Fruit fly (Drosophila melanogaster) whole organism, embryonic: ENCODE results near the gene Schip1.

ENCODE experiments used
- CG11504 ChIP-seq: fragments of 200-800 bp; sonication (Bioruptor generic); optimal IDR thresholded peaks from 3 replicates; lab custom pipeline; 2019; ENCODE audit warnings: missing biosample characterization, mild to moderate bottlenecking, missing genetic modification characterization, moderate library complexity
- CG12071 ChIP-seq: fragments of 200-800 bp; sonication (Bioruptor generic); optimal IDR thresholded peaks from 3 replicates; lab custom pipeline; 2018; ENCODE audit warnings: missing biosample characterization, mild to moderate bottlenecking, missing genetic modification characterization
- CG12659 ChIP-seq: fragments of 200-800 bp; sonication (Bioruptor generic); optimal IDR thresholded peaks from 3 replicates; lab custom pipeline; 2017; ENCODE audit warnings: mild to moderate bottlenecking, missing biosample characterization, missing genetic modification reagents, missing genetic modification characterization
- CG1792 ChIP-seq: fragments of 200-800 bp; sonication (Bioruptor generic); optimal IDR thresholded peaks from 2 replicates; lab custom pipeline; 2016; ENCODE audit warnings: missing biosample characterization, missing genetic modification characterization
- CG2129 ChIP-seq: fragments of 200-800 bp; sonication (Bioruptor generic); IDR thresholded peaks from 2 replicates; pipeline ENCODE4 v1.3.6; 2022; ENCODE audit warnings: missing biosample characterization, missing genetic modification characterization; ENCODE audit not compliant: partially characterized antibody
- CG2875 ChIP-seq: fragments of 200-800 bp; sonication (Bioruptor generic); optimal IDR thresholded peaks from 2 replicates; lab custom pipeline; 2017; ENCODE audit warnings: missing biosample characterization, mild to moderate bottlenecking, missing genetic modification characterization, missing genetic modification reagents
- CG30403 ChIP-seq: fragments of 200-800 bp; sonication (Bioruptor generic); optimal IDR thresholded peaks from 3 replicates; lab custom pipeline; 2016; ENCODE audit warnings: missing biosample characterization, missing genetic modification characterization
- CG42726 ChIP-seq: fragments of 200-800 bp; sonication (Bioruptor generic); IDR thresholded peaks from 2 replicates; pipeline ENCODE4 v1.3.6; 2022; ENCODE audit warnings: missing biosample characterization, missing genetic modification characterization; ENCODE audit not compliant: partially characterized antibody
- CG6272 ChIP-seq: fragments of 200-800 bp; sonication (Bioruptor generic); IDR thresholded peaks from 2 replicates; pipeline ENCODE4 v1.3.6; 2022; ENCODE audit warnings: missing biosample characterization, missing genetic modification characterization
- CG6654 ChIP-seq: fragments of 200-800 bp; sonication (Bioruptor generic); optimal IDR thresholded peaks from 2 replicates; lab custom pipeline; 2017; ENCODE audit warnings: missing biosample characterization, mild to moderate bottlenecking, missing genetic modification characterization
- CG6813 ChIP-seq: fragments of 200-800 bp; sonication (Bioruptor generic); optimal IDR thresholded peaks from 2 replicates; lab custom pipeline; 2017; ENCODE audit warnings: missing biosample characterization, missing genetic modification characterization, mild to moderate bottlenecking, moderate library complexity, missing genetic modification reagents
- CG6854 ChIP-seq: fragments of 200-800 bp; sonication (Bioruptor generic); optimal IDR thresholded peaks from 3 replicates; lab custom pipeline; 2017; ENCODE audit warnings: missing biosample characterization, mild to moderate bottlenecking, missing genetic modification characterization
- CG7372 ChIP-seq: fragments of 200-800 bp; sonication (Bioruptor generic); IDR thresholded peaks from 2 replicates; pipeline ENCODE4 v1.3.6; 2022; ENCODE audit warnings: missing biosample characterization, missing genetic modification characterization
- CG8924 ChIP-seq: fragments of 200-800 bp; optimal IDR thresholded peaks from 3 replicates; lab custom pipeline; 2019; ENCODE audit warnings: missing biosample characterization, mild to moderate bottlenecking, missing genetic modification characterization, moderate library complexity
- CG8944 ChIP-seq: fragments of 200-800 bp; sonication (Bioruptor generic); optimal IDR thresholded peaks from 3 replicates; lab custom pipeline; 2016; ENCODE audit warnings: missing biosample characterization, missing genetic modification characterization
- CG9215 ChIP-seq: fragments of 200-800 bp; sonication (Bioruptor generic); IDR thresholded peaks from 2 replicates; pipeline ENCODE4 v1.3.6; 2022; ENCODE audit warnings: missing biosample characterization, missing genetic modification characterization
- E2f1 ChIP-seq: fragments of 200-800 bp; sonication (Bioruptor generic); IDR thresholded peaks from 2 replicates; pipeline ENCODE4 v1.3.6; 2022; ENCODE audit warnings: missing biosample characterization, missing genetic modification characterization
- H15 ChIP-seq: fragments of 200-800 bp; sonication (Bioruptor generic); IDR thresholded peaks from 3 replicates; pipeline ENCODE4 v1.3.6; 2022; ENCODE audit warnings: missing biosample characterization, missing genetic modification characterization
- HLH3B ChIP-seq: fragments of 200-800 bp; sonication (Bioruptor generic); IDR thresholded peaks from 2 replicates; pipeline ENCODE4 v1.3.6; 2022; ENCODE audit warnings: missing biosample characterization, missing genetic modification characterization
- HLH4C ChIP-seq: fragments of 200-800 bp; sonication (Bioruptor generic); IDR thresholded peaks from 3 replicates; pipeline ENCODE4 v1.3.6; 2022; ENCODE audit warnings: missing biosample characterization, missing genetic modification characterization; ENCODE audit not compliant: partially characterized antibody
- Hr3 ChIP-seq: fragments of 200-800 bp; sonication (Bioruptor generic); optimal IDR thresholded peaks from 3 replicates; lab custom pipeline; 2016; ENCODE audit warnings: missing biosample characterization, missing genetic modification characterization
- Meics ChIP-seq: fragments of 200-800 bp; sonication (Bioruptor generic); optimal IDR thresholded peaks from 2 replicates; lab custom pipeline; 2017; ENCODE audit warnings: missing biosample characterization, mild to moderate bottlenecking, missing genetic modification characterization
- Sox100B ChIP-seq: fragments of 200-800 bp; sonication (Bioruptor generic); optimal IDR thresholded peaks from 3 replicates; lab custom pipeline; 2018; ENCODE audit warnings: missing biosample characterization, mild to moderate bottlenecking, missing genetic modification characterization
- Spps ChIP-seq: fragments of 200-800 bp; sonication (Bioruptor generic); optimal IDR thresholded peaks from 2 replicates; lab custom pipeline; 2018; ENCODE audit warnings: missing biosample characterization, mild to moderate bottlenecking, missing genetic modification characterization
- Sry-β ChIP-seq: fragments of 200-800 bp; sonication (Bioruptor generic); optimal IDR thresholded peaks from 2 replicates; lab custom pipeline; 2018; ENCODE audit warnings: missing biosample characterization, mild to moderate bottlenecking, missing genetic modification characterization, moderate library complexity
- Sry-δ ChIP-seq: fragments of 200-800 bp; sonication (Bioruptor generic); optimal IDR thresholded peaks from 2 replicates; lab custom pipeline; 2016; ENCODE audit warnings: missing biosample characterization, missing genetic modification characterization
- Usf ChIP-seq: fragments of 200-800 bp; sonication (Bioruptor generic); optimal IDR thresholded peaks from 2 replicates; lab custom pipeline; 2017; ENCODE audit warnings: missing genotype, missing biosample characterization, missing genetic modification characterization
- al ChIP-seq: fragments of 200-800 bp; sonication (Bioruptor generic); IDR thresholded peaks from 2 replicates; pipeline ENCODE4 v1.3.6; 2022; ENCODE audit warnings: missing biosample characterization, missing genetic modification characterization
- bab2 ChIP-seq: fragments of 200-800 bp; sonication (Bioruptor generic); optimal IDR thresholded peaks from 2 replicates; lab custom pipeline; 2016; ENCODE audit warnings: missing biosample characterization, missing genetic modification characterization
- btn ChIP-seq: fragments of 200-800 bp; sonication (Bioruptor generic); optimal IDR thresholded peaks from 2 replicates; lab custom pipeline; 2016; ENCODE audit warnings: missing biosample characterization, missing genetic modification characterization
- corto ChIP-seq: fragments of 200-800 bp; sonication (Bioruptor generic); optimal IDR thresholded peaks from 2 replicates; lab custom pipeline; 2016; ENCODE audit warnings: missing biosample characterization, mild to moderate bottlenecking, missing genetic modification characterization, moderate library complexity
- croc ChIP-seq: fragments of 200-800 bp; sonication (Bioruptor generic); conservative IDR thresholded peaks from 3 replicates; pipeline ENCODE4 v1.3.6; 2022; ENCODE audit warnings: missing biosample characterization, missing genetic modification characterization
- dati ChIP-seq: fragments of 200-800 bp; sonication (Bioruptor generic); IDR thresholded peaks from 2 replicates; pipeline ENCODE4 v1.3.6; 2022; ENCODE audit warnings: missing biosample characterization, missing genetic modification characterization
- dpn ChIP-seq, 2 experiments: fragments of 200-800 bp; sonication (Bioruptor generic); optimal IDR thresholded peaks; 3 replicates each; lab custom pipeline; 2016; ENCODE audit warnings: missing biosample characterization in 2 of 2, missing genetic modification characterization in 2 of 2
- esg ChIP-seq: fragments of 200-800 bp; sonication (Bioruptor generic); conservative IDR thresholded peaks from 2 replicates; pipeline ENCODE4 v1.3.6; 2022; ENCODE audit warnings: missing biosample characterization, missing genetic modification characterization
- eyg ChIP-seq: fragments of 200-800 bp; sonication (Bioruptor generic); optimal IDR thresholded peaks from 3 replicates; lab custom pipeline; 2016; ENCODE audit warnings: missing biosample characterization, missing genetic modification characterization
- her ChIP-seq: fragments of 200-800 bp; sonication (Bioruptor generic); optimal IDR thresholded peaks from 2 replicates; lab custom pipeline; 2016; ENCODE audit warnings: missing biosample characterization, missing genetic modification characterization
- ind ChIP-seq: fragments of 200-800 bp; sonication (Bioruptor generic); optimal IDR thresholded peaks from 3 replicates; lab custom pipeline; 2016; ENCODE audit warnings: missing biosample characterization, missing genetic modification characterization
- jigr1 ChIP-seq: fragments of 200-800 bp; sonication (Bioruptor generic); IDR thresholded peaks from 3 replicates; pipeline ENCODE4 v1.3.6; 2022; ENCODE audit warnings: missing biosample characterization, missing genetic modification characterization
- jing ChIP-seq: fragments of 200-800 bp; sonication (Bioruptor generic); optimal IDR thresholded peaks from 2 replicates; lab custom pipeline; 2018; ENCODE audit warnings: missing biosample characterization, mild to moderate bottlenecking, missing genetic modification characterization
- ranshi ChIP-seq: fragments of 200-800 bp; sonication (Bioruptor generic); IDR thresholded peaks from 2 replicates; pipeline ENCODE4 v1.3.6; 2022; ENCODE audit warnings: missing biosample characterization, missing genetic modification characterization
- rib ChIP-seq: fragments of 200-800 bp; sonication (Bioruptor generic); IDR thresholded peaks from 2 replicates; pipeline ENCODE4 v1.3.6; 2022; ENCODE audit warnings: missing biosample characterization, missing genetic modification characterization
- schlank ChIP-seq: fragments of 200-800 bp; sonication (Bioruptor generic); optimal IDR thresholded peaks from 2 replicates; lab custom pipeline; 2018; ENCODE audit warnings: missing biosample characterization, mild to moderate bottlenecking, missing genetic modification characterization
- sim ChIP-seq: fragments of 200-800 bp; sonication (Bioruptor generic); IDR thresholded peaks from 2 replicates; pipeline ENCODE4 v1.3.6; 2022; ENCODE audit warnings: missing biosample characterization, missing genetic modification characterization
- trem ChIP-seq: fragments of 200-800 bp; optimal IDR thresholded peaks from 3 replicates; lab custom pipeline; 2019; ENCODE audit warnings: missing biosample characterization, mild to moderate bottlenecking, missing genetic modification characterization, moderate library complexity
- tup ChIP-seq: fragments of 200-800 bp; sonication (Bioruptor generic); optimal IDR thresholded peaks from 2 replicates; lab custom pipeline; 2016; ENCODE audit warnings: missing biosample characterization, mild to moderate bottlenecking, missing genetic modification characterization, moderate library complexity
- vfl ChIP-seq: fragments of 200-800 bp; sonication (Bioruptor generic); optimal IDR thresholded peaks from 2 replicates; lab custom pipeline; 2016; ENCODE audit warnings: missing biosample characterization, missing genetic modification characterization
- vvl ChIP-seq: fragments of 200-800 bp; sonication (Bioruptor generic); IDR thresholded peaks from 2 replicates; pipeline ENCODE4 v1.3.6; 2022; ENCODE audit warnings: missing biosample characterization, missing genetic modification characterization
- wek ChIP-seq: fragments of 200-800 bp; sonication (Bioruptor generic); optimal IDR thresholded peaks from 3 replicates; lab custom pipeline; 2018; ENCODE audit warnings: missing biosample characterization, mild to moderate bottlenecking, missing genetic modification characterization, moderate library complexity
- zen ChIP-seq: fragments of 200-800 bp; sonication (Bioruptor generic); optimal IDR thresholded peaks from 3 replicates; lab custom pipeline; 2018; ENCODE audit warnings: missing biosample characterization, mild to moderate bottlenecking, missing genetic modification characterization, moderate library complexity
- zf30C ChIP-seq: fragments of 200-800 bp; sonication (Bioruptor generic); optimal IDR thresholded peaks from 3 replicates; lab custom pipeline; 2018; ENCODE audit warnings: missing biosample characterization, mild to moderate bottlenecking, missing genetic modification characterization

The Schip1 gene

dm6 chr2L:10334854-10335277, 4.0 kb upstream of the Schip1 start (continued):
- TF ChIP-seq tup (GFP tag; lab: Kevin White, UChicago), result no peak
- TF ChIP-seq corto (GFP tag; lab: Kevin White, UChicago), result no peak
- peak; percentile 66 for TF ChIP-seq CG6813
- peak; percentile 28; the same call in 1 of the 2 replicates for TF ChIP-seq CG42726
- peak; percentile 47 for TF ChIP-seq trem (tag; lab: Kevin White, UChicago)
- peak; percentile 77 for TF ChIP-seq Sox100B (GFP tag; lab: Kevin White, UChicago)
- TF ChIP-seq jing (GFP tag; lab: Kevin White, UChicago), result no peak
- peak; percentile 16 for TF ChIP-seq eyg
- peak; percentile 5 for TF ChIP-seq btn (GFP tag; lab: Kevin White, UChicago)
- TF ChIP-seq HLH3B, result peak; percentile 32; the same call in 1 of the 2 replicates
- TF ChIP-seq Usf (GFP tag; lab: Kevin White, UChicago), result no peak
- TF ChIP-seq dati, result no peak
- TF ChIP-seq CG11504, result no peak
- TF ChIP-seq Hr3 (GFP tag; lab: Kevin White, UChicago), result peak; percentile 6
- TF ChIP-seq CG2129 (GFP tag; lab: Robert Waterston, UW), result no peak
- TF ChIP-seq H15 (GFP tag; lab: Robert Waterston, UW), result no peak
- no peak for TF ChIP-seq zf30C (GFP tag; lab: Kevin White, UChicago)
- TF ChIP-seq esg (GFP tag; lab: Robert Waterston, UW), result no peak
- TF ChIP-seq CG6272, result no peak
- peak; percentile 13 for TF ChIP-seq CG30403
- TF ChIP-seq CG6654 (GFP tag; lab: Kevin White, UChicago), result no peak
- TF ChIP-seq her, result peak; percentile 75
- TF ChIP-seq croc (GFP tag; lab: Robert Waterston, UW), result no peak
- no peak for TF ChIP-seq al (GFP tag; lab: Robert Waterston, UW)
- TF ChIP-seq CG2875, result peak; percentile 53
- TF ChIP-seq schlank, result peak; percentile 69
- TF ChIP-seq vvl (GFP tag; lab: Robert Waterston, UW), result peak; percentile 93
- TF ChIP-seq sim (GFP tag; lab: Robert Waterston, UW), result no peak
- TF ChIP-seq wek (GFP tag; lab: Kevin White, UChicago), result peak; percentile 80
- no peak for TF ChIP-seq E2f1 (GFP tag; lab: Robert Waterston, UW)
- TF ChIP-seq CG8924, result peak; percentile 82
- TF ChIP-seq bab2 (GFP tag; lab: Kevin White, UChicago), result peak; percentile 10
- TF ChIP-seq zen (tag; lab: Kevin White, UChicago), result peak; percentile 29
- TF ChIP-seq CG6854, result peak; percentile 71
- no peak for TF ChIP-seq CG9215
- peak; percentile 66 for TF ChIP-seq Meics (GFP tag; lab: Kevin White, UChicago)
- peak; percentile 54 for TF ChIP-seq Sry-δ (GFP tag; lab: Kevin White, UChicago)
- peak; percentile 77 for TF ChIP-seq CG12659
- no peak for TF ChIP-seq HLH4C (GFP tag; lab: Robert Waterston, UW)
- peak; percentile 43 for TF ChIP-seq Spps (tag; lab: Kevin White, UChicago)
- peak; percentile 17 for TF ChIP-seq Sry-β (GFP tag; lab: Kevin White, UChicago)
- no peak for TF ChIP-seq jigr1 (GFP tag; lab: Robert Waterston, UW)
- peak; percentile 24 for TF ChIP-seq CG1792 (GFP tag; lab: Kevin White, UChicago)
- peak; percentile 44 to 62 for TF ChIP-seq dpn (GFP tag; optimal IDR thresholded peaks at IDR 0.05; lab: Kevin White, UChicago)
- peak; percentile 9 for TF ChIP-seq ind (GFP tag; lab: Kevin White, UChicago)
- TF ChIP-seq vfl (GFP tag; lab: Kevin White, UChicago), result peak; percentile 17
- TF ChIP-seq rib (GFP tag; lab: Robert Waterston, UW), result peak; percentile 79; the same call in 1 of the 2 replicates
- TF ChIP-seq ranshi, result peak; percentile 46; the same call in 1 of the 2 replicates
- TF ChIP-seq CG7372 (GFP tag; lab: Robert Waterston, UW), result 0 out of 2 replicates have a peak, but pooled peaks have one; percentile 10
- no peak for TF ChIP-seq CG12071 (GFP tag; lab: Kevin White, UChicago)
- no peak for TF ChIP-seq CG8944 (GFP tag; lab: Kevin White, UChicago)
